Worm (Caenorhabditis elegans) whole organism, L3 larva: ENCODE data around the gene plrg-1.
A peak's percentile ranks its signal among the peaks of the same experiment; 100 is the strongest.

Experiments
- ama-1 ChIP-seq: fragments of 150-350 bp; optimal IDR thresholded peaks from 2 replicates; lab custom pipeline; 2018
- ceh-28 ChIP-seq: fragments of 150-350 bp; optimal IDR thresholded peaks from 2 replicates; lab custom pipeline; 2014; ENCODE audit warnings: missing biosample characterization, missing genetic modification reagents, missing genetic modification characterization
- ceh-82 ChIP-seq: fragments of 150-350 bp; optimal IDR thresholded peaks from 2 replicates; lab custom pipeline; 2014; ENCODE audit warnings: missing biosample characterization, missing genetic modification characterization
- ceh-9 ChIP-seq: sonication (generic microtip); optimal IDR thresholded peaks from 2 replicates; lab custom pipeline; 2018; ENCODE audit warnings: missing biosample characterization, missing genetic modification characterization
- daf-12 ChIP-seq: fragments of 150-350 bp; optimal IDR thresholded peaks from 2 replicates; lab custom pipeline; 2014; ENCODE audit warnings: missing biosample characterization, missing genetic modification reagents, missing genetic modification characterization
- egl-27 ChIP-seq: sonication (generic microtip); optimal IDR thresholded peaks from 4 replicates; lab custom pipeline; 2017; ENCODE audit warnings: missing biosample characterization, missing genetic modification reagents, missing genetic modification characterization
- egl-5 ChIP-seq: fragments of 150-350 bp; optimal IDR thresholded peaks from 2 replicates; lab custom pipeline; 2017; ENCODE audit warnings: missing biosample characterization, missing genetic modification reagents, missing genetic modification characterization, inconsistent platforms
- elt-1 ChIP-seq: fragments of 150-350 bp; optimal IDR thresholded peaks from 2 replicates; lab custom pipeline; 2014; ENCODE audit warnings: missing biosample characterization, missing genetic modification characterization
- elt-2 ChIP-seq: sonication (generic microtip); optimal IDR thresholded peaks from 2 replicates; lab custom pipeline; 2016; ENCODE audit warnings: missing genetic modification reagents, mild to moderate bottlenecking, missing genetic modification characterization, missing compliant biosample characterization
- elt-3 ChIP-seq, 3 experiments: fragments of 150-350 bp in 1 of 3; sonication (generic microtip) in 2 of 3; optimal IDR thresholded peaks; 2 replicates in 2 of 3; 4 replicates in 1 of 3; lab custom pipeline; 2014 to 2017; ENCODE audit warnings: missing biosample characterization in 3 of 3, missing genetic modification characterization in 3 of 3
- fkh-10 ChIP-seq: sonication (generic microtip); optimal IDR thresholded peaks from 2 replicates; lab custom pipeline; 2017; ENCODE audit warnings: missing biosample characterization, missing genetic modification reagents, missing genetic modification characterization
- fkh-2 ChIP-seq: fragments of 150-350 bp; optimal IDR thresholded peaks from 2 replicates; lab custom pipeline; 2014; ENCODE audit warnings: missing biosample characterization, missing genetic modification reagents, missing genetic modification characterization
- hmg-11 ChIP-seq: sonication (generic microtip); optimal IDR thresholded peaks from 2 replicates; lab custom pipeline; 2016; ENCODE audit warnings: missing genetic modification characterization, missing compliant biosample characterization
- jun-1 ChIP-seq: fragments of 150-350 bp; optimal IDR thresholded peaks from 2 replicates; lab custom pipeline; 2014; ENCODE audit warnings: missing biosample characterization, missing genetic modification reagents, missing genetic modification characterization
- lin-15B ChIP-seq: fragments of 150-350 bp; optimal IDR thresholded peaks from 2 replicates; lab custom pipeline; 2014; ENCODE audit warnings: missing biosample characterization, missing genetic modification characterization
- lin-39 ChIP-seq: fragments of 150-350 bp; optimal IDR thresholded peaks from 2 replicates; lab custom pipeline; 2018; ENCODE audit warnings: missing biosample characterization, missing genetic modification reagents, missing genetic modification characterization
- mml-1 ChIP-seq: fragments of 150-350 bp; sonication (generic microtip); optimal IDR thresholded peaks from 3 replicates; lab custom pipeline; 2014; ENCODE audit warnings: missing biosample characterization, missing genetic modification characterization
- nfya-1 ChIP-seq: sonication (generic microtip); optimal IDR thresholded peaks from 2 replicates; lab custom pipeline; 2017; ENCODE audit warnings: missing genetic modification characterization, mild to moderate bottlenecking, missing compliant biosample characterization, antibody characterized with exemption, moderate library complexity; ENCODE audit not compliant: insufficient read depth
- nhr-11 ChIP-seq: fragments of 150-350 bp; optimal IDR thresholded peaks from 2 replicates; lab custom pipeline; 2014; ENCODE audit warnings: missing biosample characterization, missing genetic modification characterization
- nhr-12 ChIP-seq: fragments of 150-350 bp; optimal IDR thresholded peaks from 2 replicates; lab custom pipeline; 2014; ENCODE audit warnings: missing biosample characterization, missing genetic modification characterization
- nhr-237 ChIP-seq: fragments of 150-350 bp; optimal IDR thresholded peaks from 2 replicates; lab custom pipeline; 2014; ENCODE audit warnings: missing biosample characterization, missing genetic modification characterization
- nhr-25 ChIP-seq: sonication (generic microtip); optimal IDR thresholded peaks from 2 replicates; lab custom pipeline; 2017; ENCODE audit warnings: missing biosample characterization, missing genetic modification characterization
- nhr-28 ChIP-seq: fragments of 150-350 bp; optimal IDR thresholded peaks from 2 replicates; lab custom pipeline; 2014; ENCODE audit warnings: missing biosample characterization, missing genetic modification characterization
- nhr-43 ChIP-seq: sonication (generic microtip); optimal IDR thresholded peaks from 2 replicates; lab custom pipeline; 2016; ENCODE audit warnings: mild to moderate bottlenecking, missing genetic modification characterization, missing compliant biosample characterization; ENCODE audit not compliant: poor library complexity, severe bottlenecking
- nhr-67 ChIP-seq: fragments of 150-350 bp; optimal IDR thresholded peaks from 2 replicates; lab custom pipeline; 2014; ENCODE audit warnings: missing biosample characterization, missing genetic modification characterization
- nhr-76 ChIP-seq: fragments of 150-350 bp; sonication (generic microtip); optimal IDR thresholded peaks from 5 replicates; lab custom pipeline; 2014; ENCODE audit warnings: missing biosample characterization, missing genetic modification characterization
- nhr-77 ChIP-seq: fragments of 150-350 bp; optimal IDR thresholded peaks from 2 replicates; lab custom pipeline; 2014; ENCODE audit warnings: missing biosample characterization, missing genetic modification characterization
- pha-4 ChIP-seq: fragments of 150-350 bp; optimal IDR thresholded peaks from 2 replicates; lab custom pipeline; 2014; ENCODE audit warnings: missing biosample characterization, missing genetic modification reagents, missing genetic modification characterization
- pqm-1 ChIP-seq: fragments of 150-350 bp; optimal IDR thresholded peaks from 2 replicates; lab custom pipeline; 2017; ENCODE audit warnings: missing biosample characterization, missing genetic modification characterization, inconsistent platforms
- snpc-4 ChIP-seq: fragments of 150-350 bp; optimal IDR thresholded peaks from 2 replicates; lab custom pipeline; 2014; ENCODE audit warnings: missing biosample characterization, missing genetic modification characterization
- tbx-2 ChIP-seq: sonication (generic microtip); optimal IDR thresholded peaks from 2 replicates; lab custom pipeline; 2016; ENCODE audit warnings: mild to moderate bottlenecking, missing genetic modification characterization, missing compliant biosample characterization
- unc-39 ChIP-seq: sonication (generic microtip); optimal IDR thresholded peaks from 4 replicates; lab custom pipeline; 2017; ENCODE audit warnings: missing biosample characterization, missing genetic modification characterization
- unc-62 ChIP-seq: fragments of 150-350 bp; sonication (generic microtip); optimal IDR thresholded peaks from 4 replicates; lab custom pipeline; 2014; ENCODE audit warnings: missing biosample characterization, missing genetic modification reagents, missing genetic modification characterization
- zag-1 ChIP-seq: fragments of 150-350 bp; optimal IDR thresholded peaks from 2 replicates; lab custom pipeline; 2014; ENCODE audit warnings: missing biosample characterization, missing genetic modification characterization
- ztf-11 ChIP-seq: fragments of 150-350 bp; optimal IDR thresholded peaks from 2 replicates; lab custom pipeline; 2014; ENCODE audit warnings: missing biosample characterization, missing genetic modification characterization
- ztf-4 ChIP-seq: fragments of 150-350 bp; optimal IDR thresholded peaks from 2 replicates; lab custom pipeline; 2014; ENCODE audit warnings: missing biosample characterization, missing genetic modification characterization

plrg-1 gene

DNA sequence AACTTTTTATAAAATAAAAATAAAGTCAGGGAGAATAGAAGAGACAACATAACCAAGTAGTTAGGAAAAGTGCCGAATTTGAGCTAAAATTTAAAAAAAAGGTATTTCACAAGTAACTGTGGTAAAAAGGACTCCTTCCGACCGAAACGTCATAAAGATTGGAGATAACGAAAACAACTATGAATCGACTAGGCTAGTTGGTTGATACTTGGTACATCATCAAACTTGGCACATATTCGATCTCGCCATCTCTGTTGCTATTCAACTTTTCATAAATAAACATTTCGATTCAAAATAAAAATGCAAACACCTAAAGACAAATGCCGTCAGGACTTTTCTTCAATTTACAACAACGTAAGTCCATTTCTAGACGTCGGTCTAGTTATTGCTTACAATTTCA is 4.1 kb upstream of the plrg-1 start, which contains the start of gene C29A12.22:
TSS of gene C29A12.22 (plus strand) at position 301 of the 400 bp plus-strand sequence.
- TF ChIP-seq nhr-77 (tag; lab: Kevin White, UChicago) (no peak), snpc-4 (tag; lab: Kevin White, UChicago) (no peak), daf-12 (tag; lab: Kevin White, UChicago) (no peak), nfya-1 (tag; lab: Kevin White, UChicago) (no peak), ceh-28 (tag; lab: Kevin White, UChicago) (no peak), fkh-10 (GFP tag; lab: Kevin White, UChicago) (no peak), nhr-25 (no peak), mml-1 (tag; lab: Kevin White, UChicago) (no peak), nhr-237 (tag; lab: Kevin White, UChicago) (no peak), ama-1 (lab: Kevin White, UChicago) (no peak), lin-39 (no peak), unc-62 (no peak), nhr-28 (tag; lab: Kevin White, UChicago) (no peak), elt-1 (tag; lab: Kevin White, UChicago) (no peak), ceh-9 (no peak)

DNA sequence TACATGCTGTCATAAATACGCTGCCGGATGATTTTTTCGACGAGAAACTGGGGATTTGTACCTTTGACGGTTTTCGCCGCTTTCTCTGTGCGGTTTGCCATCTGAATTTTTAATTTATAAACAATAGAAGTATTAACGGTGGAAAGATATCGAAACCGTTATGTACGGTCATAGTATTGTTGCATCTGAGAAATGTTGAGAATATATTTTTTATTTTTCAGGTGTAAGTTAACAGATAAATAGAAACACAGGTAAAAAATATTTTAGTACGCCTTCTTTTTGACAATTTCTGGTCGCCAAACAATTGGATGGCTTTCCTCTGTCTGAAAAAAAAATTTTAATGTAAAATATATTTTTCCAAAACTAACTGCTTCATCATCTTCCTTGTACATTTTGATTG is 1.8 kb downstream of the plrg-1 start, which contains the start of gene prp-38:
TSS of gene prp-38 (minus strand) at position 101 of the 400 bp plus-strand sequence.
- TF ChIP-seq zag-1 (tag; lab: Kevin White, UChicago) = no peak
- no peak for TF ChIP-seq nhr-67 (tag; lab: Kevin White, UChicago)

DNA sequence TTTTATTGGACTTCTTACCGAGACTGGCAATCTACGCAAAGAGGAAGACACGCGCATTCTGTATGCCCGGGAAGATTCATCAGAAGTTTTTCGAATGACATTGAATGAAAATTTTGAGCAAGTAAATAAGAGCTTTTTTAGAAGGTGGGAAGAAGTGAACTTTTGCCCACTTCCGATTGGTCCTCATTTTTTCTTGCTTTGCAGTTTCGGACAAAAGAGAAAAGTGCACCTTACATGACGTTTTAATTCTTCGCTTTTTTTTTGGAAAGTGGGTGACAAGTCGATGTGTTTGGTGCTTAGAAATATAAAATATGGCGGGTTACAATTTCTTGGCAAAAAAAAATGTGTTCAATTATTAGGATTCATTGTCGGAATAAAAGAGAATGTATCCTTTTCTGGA is 3.3 kb downstream of the plrg-1 start, which contains the start of gene secs-1:
TSS of gene secs-1 (minus strand) at position 101 of the 400 bp plus-strand sequence.
- TF ChIP-seq nhr-25 (no peak), lin-39 (no peak), tbx-2 (tag; lab: Kevin White, UChicago) (no peak), snpc-4 (tag; lab: Kevin White, UChicago) (no peak), ztf-11 (no peak), hmg-11 (tag; lab: Kevin White, UChicago) (no peak), unc-39 (tag; lab: Kevin White, UChicago) (no peak), elt-3 (tag; optimal IDR thresholded peaks at IDR 0.05; lab: Kevin White, UChicago) (no peak), lin-15B (tag; lab: Kevin White, UChicago) (no peak), ceh-82 (tag; lab: Kevin White, UChicago) (no peak), mml-1 (tag; lab: Kevin White, UChicago) (no peak), nhr-11 (no peak)

DNA sequence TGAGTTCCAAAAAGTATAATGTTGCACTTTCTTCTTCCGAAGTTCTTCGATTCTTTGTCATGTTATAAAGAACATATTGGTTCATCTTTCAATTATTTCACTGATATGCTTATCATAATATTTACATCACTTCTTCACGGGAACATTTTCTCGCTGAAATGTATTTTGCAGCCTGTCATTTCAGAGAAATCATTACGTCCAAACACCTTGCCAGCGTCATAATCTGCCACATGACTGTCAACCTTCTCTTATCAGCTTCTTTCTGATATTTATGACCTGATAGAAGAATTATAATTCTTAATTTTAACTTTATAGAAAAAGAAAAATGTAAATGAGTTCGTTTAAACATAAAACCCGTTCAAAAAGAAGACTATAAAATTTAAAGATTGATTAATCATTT is 5.7 kb downstream of the plrg-1 start:
- TF ChIP-seq pha-4 (tag; lab: Kevin White, UChicago) (peak; percentile 62), unc-39 (tag; lab: Kevin White, UChicago) (no peak), pqm-1 (tag; lab: Kevin White, UChicago) (peak; percentile 99), elt-2 (tag; lab: Kevin White, UChicago) (peak; percentile 98), nhr-43 (tag; lab: Kevin White, UChicago) (no peak), jun-1 (tag; lab: Kevin White, UChicago) (peak; percentile 52)

DNA sequence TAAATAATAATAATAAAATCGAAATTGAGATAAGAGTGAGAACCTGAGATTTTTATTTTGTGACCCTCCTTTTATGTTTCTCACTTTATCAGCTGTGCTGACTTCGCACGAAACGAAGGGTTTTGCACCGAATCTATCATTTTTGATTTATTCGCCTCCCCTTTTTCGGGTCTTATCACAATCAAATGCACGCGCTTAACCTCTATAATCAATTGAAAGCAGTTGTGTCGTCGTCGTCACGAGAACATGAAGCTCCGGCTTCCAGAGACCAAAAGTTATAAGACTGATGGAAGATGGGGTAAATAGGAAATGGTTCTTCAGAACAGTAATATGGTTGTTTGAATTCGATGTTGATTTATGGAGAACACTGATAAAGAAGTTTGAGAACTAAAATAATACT is 6.6 kb downstream of the plrg-1 start, which contains the start of gene D1054.18:
TSS of gene D1054.18 (minus strand) at position 45 of the 400 bp plus-strand sequence.
- TF ChIP-seq tbx-2 (tag; lab: Kevin White, UChicago) (no peak), mml-1 (tag; lab: Kevin White, UChicago) (no peak), nhr-12 (tag; lab: Kevin White, UChicago) (no peak), fkh-2 (no peak), ztf-4 (tag; lab: Kevin White, UChicago) (no peak), jun-1 (tag; lab: Kevin White, UChicago) (peak; percentile 32), nhr-43 (tag; lab: Kevin White, UChicago) (no peak), egl-27 (tag; lab: Kevin White, UChicago) (no peak), egl-5 (no peak), pqm-1 (tag; lab: Kevin White, UChicago) (peak; percentile 90), pha-4 (tag; lab: Kevin White, UChicago) (peak; percentile 57), zag-1 (tag; lab: Kevin White, UChicago) (no peak), nhr-76 (tag; lab: Kevin White, UChicago) (no peak), elt-3 (tag; optimal IDR thresholded peaks at IDR 0.05; lab: Kevin White, UChicago) (no peak), lin-15B (tag; lab: Kevin White, UChicago) (no peak), snpc-4 (tag; lab: Kevin White, UChicago) (no peak), nhr-67 (tag; lab: Kevin White, UChicago) (no peak), elt-2 (tag; lab: Kevin White, UChicago) (peak; percentile 97), ceh-28 (tag; lab: Kevin White, UChicago) (no peak), lin-39 (no peak)
